Worm (Caenorhabditis elegans) whole organism, L4/young adult: ENCODE results near the gene nhr-97.
"Not testable (repeated sequence)": the region's sequence is repeated elsewhere in the genome, so short reads cannot be mapped to it uniquely, and the experiment has no call there.

Experiments
- W03F9.2 ChIP-seq: fragments of 150-350 bp; optimal IDR thresholded peaks from 2 replicates; lab custom pipeline; 2014; ENCODE audit warnings: missing biosample characterization, missing genetic modification characterization
- dao-5 ChIP-seq: sonication (generic microtip); optimal IDR thresholded peaks from 2 replicates; lab custom pipeline; 2016; ENCODE audit warnings: missing genotype, missing genetic modification characterization, moderate library complexity, missing compliant biosample characterization
- him-1 ChIP-seq: sonication (generic microtip); optimal IDR thresholded peaks from 2 replicates; lab custom pipeline; 2016; ENCODE audit warnings: missing genotype, missing genetic modification reagents, missing genetic modification characterization, missing compliant biosample characterization

- not testable (repeated sequence) for TF ChIP-seq dao-5, him-1, W03F9.2 (tag; lab: Kevin White, UChicago)
Measured at ce11 chrIV:9740851-9741549, 16.4 kb upstream of the nhr-97 start, which contains the start of gene gln-6.
